Worm (Caenorhabditis elegans): ENCODE data around the gene atg-9.

The atg-9 gene

ce11 chrV:333713-334112 lies 15.5 kb upstream of the atg-9 start:
- peak in 1 of 2 experiments; percentile 82 for TF ChIP-seq unc-62 (GFP tag; optimal IDR thresholded peaks at IDR 0.05 in 1 of 2)
- TF ChIP-seq unc-62 (tag; optimal IDR thresholded peaks at IDR 0.05): no peak
- peak in 1 of 2 experiments; percentile 28 for TF ChIP-seq mdl-1 (tag; optimal IDR thresholded peaks at IDR 0.05)
- TF ChIP-seq mes-2 (tag; optimal IDR thresholded peaks at IDR 0.05; ENCODE audit: poor library complexity, severe bottlenecking): peak; percentile 30
- TF ChIP-seq nhr-237 (tag; optimal IDR thresholded peaks at IDR 0.05): no peak
- TF ChIP-seq dve-1 (tag; optimal IDR thresholded peaks at IDR 0.05; ENCODE audit: insufficient read depth): peak; percentile 89
- peak; percentile 67 for TF ChIP-seq hlh-30 (tag; optimal IDR thresholded peaks at IDR 0.05; ENCODE audit: insufficient read depth)
- 0 out of 2 replicates have a peak, but pooled peaks have one; percentile 36 for TF ChIP-seq lin-1 (GFP tag; IDR thresholded peaks at IDR 0.05)
- TF ChIP-seq egl-43 (GFP tag; IDR thresholded peaks at IDR 0.05): no peak
- peak; percentile 85 for TF ChIP-seq php-3 (GFP tag; IDR thresholded peaks at IDR 0.05)
- no peak for TF ChIP-seq nhr-76 (tag; optimal IDR thresholded peaks at IDR 0.05)
- TF ChIP-seq dpl-1 (GFP tag; optimal IDR thresholded peaks at IDR 0.05): no peak
- TF ChIP-seq lin-13 (GFP tag; optimal IDR thresholded peaks at IDR 0.05): no peak
- no peak for TF ChIP-seq saeg-2 (GFP tag; IDR thresholded peaks at IDR 0.05)
- peak; percentile 99 for TF ChIP-seq pqm-1 (tag; optimal IDR thresholded peaks at IDR 0.05)
- TF ChIP-seq hlh-11 (tag; optimal IDR thresholded peaks at IDR 0.05): peak; percentile 85
- TF ChIP-seq dmd-6 (GFP tag; IDR thresholded peaks at IDR 0.05): peak; percentile 96
- peak; percentile 90 for TF ChIP-seq nhr-77 (tag; optimal IDR thresholded peaks at IDR 0.05)
- peak; percentile 74; the same call in 1 of the 2 replicates for TF ChIP-seq tra-1 (GFP tag; IDR thresholded peaks at IDR 0.05)
- peak; percentile 5 for TF ChIP-seq mxl-3 (GFP tag; optimal IDR thresholded peaks at IDR 0.05)
- TF ChIP-seq nhr-102 (tag; optimal IDR thresholded peaks at IDR 0.05): peak; percentile 96
- peak; percentile 39 for TF ChIP-seq nhr-6 (tag; optimal IDR thresholded peaks at IDR 0.05)
- TF ChIP-seq T26A8.4 (GFP tag; IDR thresholded peaks at IDR 0.05): no peak
- peak; percentile 94 for TF ChIP-seq nhr-28 (tag; optimal IDR thresholded peaks at IDR 0.05)
- TF ChIP-seq D1046.2 (GFP tag; IDR thresholded peaks at IDR 0.05): no peak
- peak; percentile 25 for TF ChIP-seq nhr-10 (tag; optimal IDR thresholded peaks at IDR 0.05)
- TF ChIP-seq daf-16 (GFP tag; optimal IDR thresholded peaks at IDR 0.05): peak in 1 of 2 experiments; percentile 45
- peak; percentile 88 for TF ChIP-seq daf-16 (tag; optimal IDR thresholded peaks at IDR 0.05)
- no peak for TF ChIP-seq sdz-12 (GFP tag; optimal IDR thresholded peaks at IDR 0.05)
- TF ChIP-seq nhr-48 (tag; optimal IDR thresholded peaks at IDR 0.05): peak; percentile 71

- no peak for TF ChIP-seq fkh-10 (GFP tag; optimal IDR thresholded peaks at IDR 0.05)
- TF ChIP-seq gei-8 (GFP tag; optimal IDR thresholded peaks at IDR 0.05): no peak
- no peak for TF ChIP-seq ceh-44 (GFP tag; IDR thresholded peaks at IDR 0.05)
- no peak for TF ChIP-seq ceh-62 (tag; optimal IDR thresholded peaks at IDR 0.05)
- no peak for TF ChIP-seq T26A8.4 (GFP tag; IDR thresholded peaks at IDR 0.05)
- no peak for TF ChIP-seq mxl-3 (GFP tag; optimal IDR thresholded peaks at IDR 0.05)
- no peak for TF ChIP-seq zfp-2 (tag; optimal IDR thresholded peaks at IDR 0.05)
- no peak for TF ChIP-seq F44E2.7 (GFP tag; IDR thresholded peaks at IDR 0.05)
- no peak for TF ChIP-seq ctbp-1 (GFP tag; IDR thresholded peaks at IDR 0.05)
These were observed 12.8 kb upstream of the atg-9 start, which contains the start of gene dmd-8 for ce11 chrV:336350-336749. Gene dmd-8 (minus strand): TSS chrV:336450.

- TF ChIP-seq ceh-62 (tag; optimal IDR thresholded peaks at IDR 0.05) (no peak), set-16 (GFP tag; IDR thresholded peaks at IDR 0.05) (peak; percentile 62; the same call in 1 of the 2 replicates), nhr-10 (tag; optimal IDR thresholded peaks at IDR 0.05) (no peak), D1046.2 (GFP tag; IDR thresholded peaks at IDR 0.05) (no peak), F44E2.7 (GFP tag; IDR thresholded peaks at IDR 0.05) (no peak), dmd-6 (GFP tag; IDR thresholded peaks at IDR 0.05) (0 out of 2 replicates have a peak, but pooled peaks have one; percentile 18)
These were observed 6.8 kb upstream of the atg-9 start for ce11 chrV:342346-342745.

Measured in whole organism, L4 larva.